Fruit fly (Drosophila melanogaster): Measurements from ENCODE around the gene Hibch.

Hibch gene

DNA sequence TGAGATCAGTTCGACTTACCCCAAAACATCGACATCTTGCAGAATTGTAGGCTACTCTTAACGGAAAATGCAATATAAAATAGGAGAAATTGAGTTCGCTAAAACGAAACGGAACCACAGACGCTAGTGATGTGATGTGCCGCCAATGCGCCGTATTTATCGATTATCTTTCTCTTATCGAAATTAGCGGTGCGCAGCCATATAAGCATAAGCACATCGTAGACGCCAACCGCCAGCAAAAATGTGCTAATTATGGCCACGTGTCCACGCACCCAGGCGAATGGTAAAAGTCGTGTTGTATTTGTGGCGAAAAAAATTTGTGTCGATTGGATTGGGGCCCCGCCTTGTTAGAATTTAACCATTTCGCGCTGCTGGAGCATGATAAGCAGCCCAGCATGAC lies 24.0 kb upstream of the Hibch start, which contains the start of the genes Fkbp39 and Cyfip (continued):
- TF ChIP-seq Dll (GFP tag; IDR thresholded peaks at IDR 0.05; ENCODE audit: partially characterized antibody) = peak; percentile 74
- no peak for TF ChIP-seq CG33557 (GFP tag; optimal IDR thresholded peaks at IDR 0.05)
- peak; percentile 20 for TF ChIP-seq Hr3 (GFP tag; optimal IDR thresholded peaks at IDR 0.05)
- no peak for TF ChIP-seq Asciz (GFP tag; optimal IDR thresholded peaks at IDR 0.05)
- TF ChIP-seq tgo (GFP tag; IDR thresholded peaks at IDR 0.05) = no peak
- TF ChIP-seq CG11456 (GFP tag; IDR thresholded peaks at IDR 0.05) = peak; percentile 62; the same call in 1 of the 3 replicates
- TF ChIP-seq yki (optimal IDR thresholded peaks at IDR 0.05) = no peak
- TF ChIP-seq BtbVII (GFP tag; optimal IDR thresholded peaks at IDR 0.05) = no peak
- TF ChIP-seq CG8359 (GFP tag; optimal IDR thresholded peaks at IDR 0.05; ENCODE audit: borderline replicate concordance) = no peak
- no peak for TF ChIP-seq Rx (GFP tag; IDR thresholded peaks at IDR 0.05)
- TF ChIP-seq wor (GFP tag; IDR thresholded peaks at IDR 0.05) = no peak
- TF ChIP-seq CG6765 (GFP tag; optimal IDR thresholded peaks at IDR 0.05) = no peak
- peak; percentile 78 for TF ChIP-seq E2f2 (GFP tag; IDR thresholded peaks at IDR 0.05)
- TF ChIP-seq Hr78 (GFP tag; optimal IDR thresholded peaks at IDR 0.05) = no peak
- no peak for TF ChIP-seq psq (GFP tag; optimal IDR thresholded peaks at IDR 0.05)
- no peak for TF ChIP-seq fru (optimal IDR thresholded peaks at IDR 0.05)
- TF ChIP-seq CG6654 (GFP tag; optimal IDR thresholded peaks at IDR 0.05) = no peak
- no peak for TF ChIP-seq Lim3 (GFP tag; IDR thresholded peaks at IDR 0.05)
- TF ChIP-seq E2f1 (GFP tag; IDR thresholded peaks at IDR 0.05) = no peak; the same call in 1 of the 2 replicates
- TF ChIP-seq CG17802 (tag; optimal IDR thresholded peaks at IDR 0.05) = no peak
- peak; percentile 20 for TF ChIP-seq slou (GFP tag; optimal IDR thresholded peaks at IDR 0.05)
- TF ChIP-seq CG4360 (GFP tag; IDR thresholded peaks at IDR 0.05) = no peak
- no peak for TF ChIP-seq CG31365 (tag; optimal IDR thresholded peaks at IDR 0.05)
- TF ChIP-seq CG13624 (GFP tag; optimal IDR thresholded peaks at IDR 0.05) = peak; percentile 91
- peak; percentile 47 for TF ChIP-seq fu2 (GFP tag; optimal IDR thresholded peaks at IDR 0.05)
- TF ChIP-seq D19B (GFP tag; optimal IDR thresholded peaks at IDR 0.05) = no peak
- no peak for TF ChIP-seq seq (GFP tag; IDR thresholded peaks at IDR 0.05)
- TF ChIP-seq pho (GFP tag; optimal IDR thresholded peaks at IDR 0.05) = peak; percentile 69
- TF ChIP-seq Hand (GFP tag; optimal IDR thresholded peaks at IDR 0.05) = no peak
- peak; percentile 64 for TF ChIP-seq CG32532 (GFP tag; IDR thresholded peaks at IDR 0.05)
- TF ChIP-seq CG12942 (GFP tag; optimal IDR thresholded peaks at IDR 0.05) = peak; percentile 8
- TF ChIP-seq D19A (tag; optimal IDR thresholded peaks at IDR 0.05) = no peak
- TF ChIP-seq disco-r (GFP tag; optimal IDR thresholded peaks at IDR 0.05) = no peak
- TF ChIP-seq CG17385 (GFP tag; optimal IDR thresholded peaks at IDR 0.05) = no peak
- peak; percentile 74 for TF ChIP-seq CG16813 (GFP tag; IDR thresholded peaks at IDR 0.05; ENCODE audit: partially characterized antibody)
- TF ChIP-seq CG8388 (GFP tag; optimal IDR thresholded peaks at IDR 0.05) = no peak
- TF ChIP-seq sna (GFP tag; IDR thresholded peaks at IDR 0.05; ENCODE audit: partially characterized antibody) = peak; percentile 54; the same call in 1 of the 2 replicates
- no peak for TF ChIP-seq unpg (GFP tag; optimal IDR thresholded peaks at IDR 0.05)
- peak; percentile 97 for TF ChIP-seq CG15514 (GFP tag; optimal IDR thresholded peaks at IDR 0.05)
- no peak for TF ChIP-seq B-H1 (GFP tag; IDR thresholded peaks at IDR 0.05)
- no peak for TF ChIP-seq run (tag; optimal IDR thresholded peaks at IDR 0.05)
- no peak for TF ChIP-seq Vsx1 (GFP tag; optimal IDR thresholded peaks at IDR 0.05)
- TF ChIP-seq Ptx1 (GFP tag; IDR thresholded peaks at IDR 0.05) = peak; percentile 39; the same call in 1 of the 2 replicates
- TF ChIP-seq CG3065 (GFP tag; optimal IDR thresholded peaks at IDR 0.05) = no peak
- TF ChIP-seq CG18262 (tag; optimal IDR thresholded peaks at IDR 0.05) = no peak
- TF ChIP-seq ssp (GFP tag; IDR thresholded peaks at IDR 0.05) = peak; percentile 31; the same call in 1 of the 2 replicates
- TF ChIP-seq Sry-δ (GFP tag; optimal IDR thresholded peaks at IDR 0.05) = peak; percentile 100
- TF ChIP-seq HmgD (GFP tag; optimal IDR thresholded peaks at IDR 0.05) = peak; percentile 87
- TF ChIP-seq CG14441 (GFP tag; IDR thresholded peaks at IDR 0.05) = no peak
- TF ChIP-seq CG6854 (GFP tag; optimal IDR thresholded peaks at IDR 0.05) = no peak
- TF ChIP-seq sc (optimal IDR thresholded peaks at IDR 0.05) = no peak
- TF ChIP-seq sc (GFP tag; optimal IDR thresholded peaks at IDR 0.05) = no peak
